Worm (Caenorhabditis elegans): Measurements from ENCODE around the gene F25B5.5.

- TF ChIP-seq snpc-4 (tag; optimal IDR thresholded peaks at IDR 0.05) (no peak), elt-3 (tag; optimal IDR thresholded peaks at IDR 0.05) (no peak), drap-1 (GFP tag; optimal IDR thresholded peaks at IDR 0.05) (no peak), pha-4 (tag; optimal IDR thresholded peaks at IDR 0.05) (no peak), ztf-11 (tag; optimal IDR thresholded peaks at IDR 0.05) (no peak), lin-13 (tag; optimal IDR thresholded peaks at IDR 0.05) (no peak), ces-1 (GFP tag; optimal IDR thresholded peaks at IDR 0.05) (no peak), blmp-1 (tag; optimal IDR thresholded peaks at IDR 0.05) (no peak), elt-1 (tag; optimal IDR thresholded peaks at IDR 0.05; ENCODE audit: borderline replicate concordance, insufficient read depth) (no peak), unc-39 (tag; optimal IDR thresholded peaks at IDR 0.05) (no peak), mep-1 (tag; optimal IDR thresholded peaks at IDR 0.05) (no peak)
These were observed 44.2 kb upstream of the F25B5.5 start for ce11 chrIII:5990090-5990489.

Measured in whole organism, mixed stage, embryonic.